Fruit fly (Drosophila melanogaster) whole organism, embryonic: Measurements from ENCODE around the gene CG17224.

Experiments
- Asciz ChIP-seq: fragments of 200-800 bp; sonication (Bioruptor generic); optimal IDR thresholded peaks from 2 replicates; lab custom pipeline; 2017; ENCODE audit warnings: missing biosample characterization, mild to moderate bottlenecking, missing genetic modification characterization, missing genetic modification reagents
- Atf6 ChIP-seq: fragments of 200-800 bp; sonication (Bioruptor generic); IDR thresholded peaks from 2 replicates; pipeline ENCODE4 v1.3.6; 2022; ENCODE audit warnings: missing biosample characterization, missing genetic modification characterization
- CG11247 ChIP-seq: fragments of 200-800 bp; sonication (Bioruptor generic); IDR thresholded peaks from 2 replicates; pipeline ENCODE4 v1.3.6; 2022; ENCODE audit warnings: missing biosample characterization, missing genetic modification characterization
- CG12219 ChIP-seq: fragments of 200-800 bp; sonication (Bioruptor generic); optimal IDR thresholded peaks from 3 replicates; lab custom pipeline; 2018; ENCODE audit warnings: missing biosample characterization, mild to moderate bottlenecking, missing genetic modification characterization
- CG12391 ChIP-seq: fragments of 200-800 bp; sonication (Bioruptor generic); optimal IDR thresholded peaks from 3 replicates; lab custom pipeline; 2018; ENCODE audit warnings: missing biosample characterization, mild to moderate bottlenecking, missing genetic modification characterization, moderate library complexity
- CG12769 ChIP-seq: fragments of 200-800 bp; sonication (Bioruptor generic); optimal IDR thresholded peaks from 2 replicates; lab custom pipeline; 2019; ENCODE audit warnings: missing biosample characterization, mild to moderate bottlenecking, missing genetic modification characterization, moderate library complexity
- CG12942 ChIP-seq: fragments of 200-800 bp; sonication (Bioruptor generic); optimal IDR thresholded peaks from 3 replicates; lab custom pipeline; 2016; ENCODE audit warnings: missing biosample characterization, missing genetic modification characterization
- CG13624 ChIP-seq: fragments of 200-800 bp; sonication (Bioruptor generic); optimal IDR thresholded peaks from 2 replicates; lab custom pipeline; 2016; ENCODE audit warnings: missing biosample characterization, missing genetic modification characterization
- CG14965 ChIP-seq: fragments of 200-800 bp; sonication (Bioruptor generic); optimal IDR thresholded peaks from 2 replicates; lab custom pipeline; 2016; ENCODE audit warnings: missing biosample characterization, missing genetic modification characterization, borderline replicate concordance
- CG15514 ChIP-seq: fragments of 200-800 bp; sonication (Bioruptor generic); optimal IDR thresholded peaks from 3 replicates; lab custom pipeline; 2017; ENCODE audit warnings: missing biosample characterization, missing genetic modification characterization, mild to moderate bottlenecking, moderate library complexity, missing genetic modification reagents
- CG16779 ChIP-seq: fragments of 200-800 bp; sonication (Bioruptor generic); IDR thresholded peaks from 2 replicates; pipeline ENCODE4 v1.3.6; 2022; ENCODE audit warnings: missing biosample characterization, missing genetic modification characterization
- CG17186 ChIP-seq: fragments of 200-800 bp; sonication (Bioruptor generic); optimal IDR thresholded peaks from 3 replicates; lab custom pipeline; 2017; ENCODE audit warnings: missing biosample characterization, missing genetic modification reagents, missing genetic modification characterization
- CG17385 ChIP-seq: fragments of 200-800 bp; sonication (Bioruptor generic); optimal IDR thresholded peaks from 3 replicates; lab custom pipeline; 2018; ENCODE audit warnings: missing biosample characterization, mild to moderate bottlenecking, missing genetic modification characterization
- CG17612 ChIP-seq: fragments of 200-800 bp; sonication (Bioruptor generic); IDR thresholded peaks from 2 replicates; pipeline ENCODE4 v1.3.6; 2022; ENCODE audit warnings: missing biosample characterization, missing genetic modification characterization
- CG17829 ChIP-seq: fragments of 200-800 bp; optimal IDR thresholded peaks from 2 replicates; lab custom pipeline; 2019; ENCODE audit warnings: missing biosample characterization, mild to moderate bottlenecking, missing genetic modification characterization, moderate library complexity
- CG2199 ChIP-seq: fragments of 200-800 bp; sonication (Bioruptor generic); IDR thresholded peaks from 3 replicates; pipeline ENCODE4 v1.3.6; 2022; ENCODE audit warnings: missing biosample characterization, missing genetic modification characterization
- CG2678 ChIP-seq: fragments of 200-800 bp; sonication (Bioruptor generic); optimal IDR thresholded peaks from 3 replicates; lab custom pipeline; 2019; ENCODE audit warnings: missing biosample characterization, mild to moderate bottlenecking, missing genetic modification characterization, moderate library complexity
- CG3407 ChIP-seq: fragments of 200-800 bp; sonication (Bioruptor generic); optimal IDR thresholded peaks from 2 replicates; lab custom pipeline; 2018; ENCODE audit warnings: missing biosample characterization, mild to moderate bottlenecking, missing genetic modification characterization
- CG3847 ChIP-seq: fragments of 200-800 bp; sonication (Bioruptor generic); IDR thresholded peaks from 2 replicates; pipeline ENCODE4 v1.3.6; 2022; ENCODE audit warnings: missing biosample characterization, missing genetic modification characterization
- CG4328 ChIP-seq: fragments of 200-800 bp; sonication (Bioruptor generic); optimal IDR thresholded peaks from 3 replicates; lab custom pipeline; 2017; ENCODE audit warnings: missing biosample characterization, missing genetic modification reagents, missing genetic modification characterization
- CG6791 ChIP-seq: fragments of 200-800 bp; sonication (Bioruptor generic); IDR thresholded peaks from 3 replicates; pipeline ENCODE4 v1.3.6; 2022; ENCODE audit warnings: missing biosample characterization, missing genetic modification characterization; ENCODE audit not compliant: partially characterized antibody
- CG8388 ChIP-seq: fragments of 200-800 bp; sonication (Bioruptor generic); optimal IDR thresholded peaks from 2 replicates; lab custom pipeline; 2019; ENCODE audit warnings: missing biosample characterization, mild to moderate bottlenecking, missing genetic modification characterization, moderate library complexity
- CG9437 ChIP-seq: fragments of 200-800 bp; sonication (Bioruptor generic); optimal IDR thresholded peaks from 2 replicates; lab custom pipeline; 2018; ENCODE audit warnings: missing biosample characterization, mild to moderate bottlenecking, missing genetic modification characterization
- CrebB ChIP-seq: fragments of 200-800 bp; sonication (Bioruptor generic); optimal IDR thresholded peaks from 3 replicates; lab custom pipeline; 2018; ENCODE audit warnings: missing biosample characterization, mild to moderate bottlenecking, missing genetic modification characterization
- Elba2 ChIP-seq: fragments of 200-800 bp; sonication (Bioruptor generic); optimal IDR thresholded peaks from 3 replicates; lab custom pipeline; 2016; ENCODE audit warnings: missing biosample characterization, missing genetic modification characterization
- Ets65A ChIP-seq: fragments of 200-800 bp; sonication (Bioruptor generic); peaks from one replicate; lab custom pipeline; 2016; ENCODE audit warnings: missing biosample characterization, missing genetic modification characterization
- MBD-R2 ChIP-seq: fragments of 200-800 bp; sonication (Bioruptor generic); IDR thresholded peaks from 2 replicates; pipeline ENCODE4 v1.3.6; 2022; ENCODE audit warnings: missing biosample characterization, missing genetic modification characterization
- Myb ChIP-seq: fragments of 200-800 bp; sonication (Bioruptor generic); optimal IDR thresholded peaks from 2 replicates; lab custom pipeline; 2016; ENCODE audit warnings: missing biosample characterization, missing genetic modification characterization
- NK7.1 ChIP-seq: fragments of 200-800 bp; sonication (Bioruptor generic); optimal IDR thresholded peaks from 3 replicates; lab custom pipeline; 2016; ENCODE audit warnings: missing biosample characterization, missing genetic modification characterization
- Opbp ChIP-seq: fragments of 200-800 bp; sonication (Bioruptor generic); IDR thresholded peaks from 3 replicates; pipeline ENCODE4 v1.3.6; 2022; ENCODE audit warnings: missing biosample characterization, missing genetic modification characterization; ENCODE audit not compliant: partially characterized antibody
- Pdp1 ChIP-seq, 2 experiments: fragments of 200-800 bp; sonication (Bioruptor generic); optimal IDR thresholded peaks; 3 replicates each; lab custom pipeline; 2016; ENCODE audit warnings: missing biosample characterization in 2 of 2, missing genetic modification characterization in 2 of 2, mild to moderate bottlenecking in 1 of 2, moderate library complexity in 1 of 2
- Side ChIP-seq: fragments of 200-800 bp; sonication (Bioruptor generic); optimal IDR thresholded peaks from 2 replicates; lab custom pipeline; 2016; ENCODE audit warnings: missing biosample characterization, missing genetic modification characterization
- Sin3A ChIP-seq: fragments of >200 bp; optimal IDR thresholded peaks from 2 replicates; lab custom pipeline; 2018
- Sox102F ChIP-seq: fragments of 200-800 bp; sonication (Bioruptor generic); optimal IDR thresholded peaks from 2 replicates; lab custom pipeline; 2018; ENCODE audit warnings: missing biosample characterization, mild to moderate bottlenecking, missing genetic modification characterization, moderate library complexity
- Ssrp ChIP-seq: fragments of 200-800 bp; sonication (Bioruptor generic); optimal IDR thresholded peaks from 2 replicates; lab custom pipeline; 2018; ENCODE audit warnings: missing biosample characterization, mild to moderate bottlenecking, missing genetic modification characterization, moderate library complexity
- Tbp ChIP-seq: fragments of >200 bp; optimal IDR thresholded peaks from 2 replicates; lab custom pipeline; 2018; ENCODE audit warnings: missing biosample characterization, missing genetic modification characterization
- ara ChIP-seq: fragments of 200-800 bp; sonication (Bioruptor generic); IDR thresholded peaks from 2 replicates; pipeline ENCODE4 v1.3.6; 2022; ENCODE audit warnings: missing biosample characterization, missing genetic modification characterization
- cad ChIP-seq: fragments of >200 bp; optimal IDR thresholded peaks from 2 replicates; lab custom pipeline; 2017; ENCODE audit warnings: missing biosample characterization, missing genetic modification characterization
- dm ChIP-seq: fragments of 200-800 bp; sonication (Bioruptor generic); optimal IDR thresholded peaks from 3 replicates; lab custom pipeline; 2016; ENCODE audit warnings: missing biosample characterization, missing genetic modification characterization
- ems ChIP-seq: fragments of 200-800 bp; sonication (Bioruptor generic); optimal IDR thresholded peaks from 3 replicates; lab custom pipeline; 2016; ENCODE audit warnings: missing biosample characterization, missing genetic modification characterization
- fd102C ChIP-seq: fragments of 200-800 bp; sonication (Bioruptor generic); optimal IDR thresholded peaks from 2 replicates; lab custom pipeline; 2018; ENCODE audit warnings: missing biosample characterization, mild to moderate bottlenecking, missing genetic modification characterization, moderate library complexity
- grau ChIP-seq: fragments of 200-800 bp; optimal IDR thresholded peaks from 3 replicates; lab custom pipeline; 2019; ENCODE audit warnings: missing biosample characterization, mild to moderate bottlenecking, missing genetic modification characterization, moderate library complexity
- oc ChIP-seq: fragments of 200-800 bp; sonication (Bioruptor generic); optimal IDR thresholded peaks from 2 replicates; lab custom pipeline; 2018; ENCODE audit warnings: missing biosample characterization, mild to moderate bottlenecking, missing genetic modification characterization, moderate library complexity
- repo ChIP-seq: fragments of 200-800 bp; sonication (Bioruptor generic); optimal IDR thresholded peaks from 2 replicates; lab custom pipeline; 2016; ENCODE audit warnings: missing biosample characterization, missing genetic modification characterization
- sima ChIP-seq: fragments of 200-800 bp; sonication (Bioruptor generic); optimal IDR thresholded peaks from 2 replicates; lab custom pipeline; 2016; ENCODE audit warnings: missing biosample characterization, missing genetic modification characterization
- sna ChIP-seq: fragments of 200-800 bp; sonication (Bioruptor generic); IDR thresholded peaks from 2 replicates; pipeline ENCODE4 v1.3.6; 2022; ENCODE audit warnings: missing biosample characterization, missing genetic modification characterization; ENCODE audit not compliant: partially characterized antibody
- tx ChIP-seq: fragments of 200-800 bp; sonication (Bioruptor generic); optimal IDR thresholded peaks from 2 replicates; lab custom pipeline; 2016; ENCODE audit warnings: missing biosample characterization, missing genetic modification characterization
- wdn ChIP-seq: fragments of 200-800 bp; sonication (Bioruptor generic); IDR thresholded peaks from 2 replicates; pipeline ENCODE4 v1.3.6; 2022; ENCODE audit warnings: missing biosample characterization, missing genetic modification characterization
- z ChIP-seq: fragments of 200-800 bp; sonication (Bioruptor generic); IDR thresholded peaks from 3 replicates; pipeline ENCODE4 v1.3.6; 2022; ENCODE audit warnings: missing biosample characterization, missing genetic modification characterization
- zfh2 ChIP-seq: fragments of 200-800 bp; sonication (Bioruptor generic); optimal IDR thresholded peaks from 2 replicates; lab custom pipeline; 2016; ENCODE audit warnings: missing biosample characterization, missing genetic modification characterization

CG17224 gene

dm6 chr2L:3055710-3056447 is 37.8 kb upstream of the CG17224 start (continued):
- TF ChIP-seq zfh2 (GFP tag; lab: Kevin White, UChicago) (peak; percentile 34), Myb (no peak), Pdp1 (GFP tag; optimal IDR thresholded peaks at IDR 0.05; lab: Kevin White, UChicago) (peak; percentile 4 to 48), CG14965 (no peak), MBD-R2 (GFP tag; lab: Robert Waterston, UW) (no peak; the same call in 1 of the 2 replicates), CG12391 (peak; percentile 43), ara (0 out of 2 replicates have a peak, but pooled peaks have one; percentile 25), Elba2 (GFP tag; lab: Kevin White, UChicago) (no peak), sna (GFP tag; lab: Robert Waterston, UW) (no peak), Tbp (GFP tag; lab: Kevin White, UChicago) (no peak), dm (GFP tag; lab: Kevin White, UChicago) (no peak), CG17612 (GFP tag; lab: Robert Waterston, UW) (no peak), CG17385 (GFP tag; lab: Kevin White, UChicago) (no peak), CG15514 (GFP tag; lab: Kevin White, UChicago) (no peak), z (GFP tag; lab: Robert Waterston, UW) (no peak), sima (GFP tag; lab: Kevin White, UChicago) (no peak), CG16779 (no peak), CG2199 (GFP tag; lab: Robert Waterston, UW) (no peak), CG6791 (GFP tag; lab: Robert Waterston, UW) (no peak), Sox102F (GFP tag; lab: Kevin White, UChicago) (no peak), fd102C (GFP tag; lab: Kevin White, UChicago) (no peak), CG11247 (GFP tag; lab: Robert Waterston, UW) (no peak), repo (GFP tag; lab: Kevin White, UChicago) (no peak), CG3407 (GFP tag; lab: Kevin White, UChicago) (no peak), CG12219 (no peak), Asciz (GFP tag; lab: Kevin White, UChicago) (no peak), cad (no peak), CG12769 (tag; lab: Kevin White, UChicago) (no peak), Side (GFP tag; lab: Kevin White, UChicago) (no peak), Opbp (GFP tag; lab: Robert Waterston, UW) (0 out of 3 replicates have a peak, but pooled peaks have one; percentile 52), CG9437 (GFP tag; lab: Kevin White, UChicago) (peak; percentile 56), tx (no peak), ems (GFP tag; lab: Kevin White, UChicago) (peak; percentile 30), CG2678 (peak; percentile 72), CG4328 (GFP tag; lab: Kevin White, UChicago) (no peak), CG17186 (GFP tag; lab: Kevin White, UChicago) (no peak), CG8388 (GFP tag; lab: Kevin White, UChicago) (no peak), CG3847 (peak; percentile 43; the same call in 1 of the 2 replicates), CG17829 (tag; lab: Kevin White, UChicago) (no peak), Ssrp (tag; lab: Kevin White, UChicago) (peak; percentile 33), Ets65A (GFP tag; lab: Kevin White, UChicago) (peak; percentile 94), Atf6 (no peak), oc (tag; lab: Kevin White, UChicago) (no peak), NK7.1 (no peak), grau (tag; lab: Kevin White, UChicago) (peak; percentile 53), CG12942 (GFP tag; lab: Kevin White, UChicago) (peak; percentile 30), wdn (GFP tag; lab: Robert Waterston, UW) (no peak), CG13624 (peak; percentile 59), CrebB (tag; lab: Kevin White, UChicago) (no peak), Sin3A (lab: Kevin White, UChicago) (no peak)
